Fruit fly (Drosophila melanogaster) whole organism, pupa: ENCODE results near the gene mRpL48.

ENCODE experiments used
- CG13204 ChIP-seq: fragments of 200-800 bp; sonication (Bioruptor generic); optimal IDR thresholded peaks from 2 replicates; lab custom pipeline; 2018; ENCODE audit warnings: missing biosample characterization, mild to moderate bottlenecking, missing genetic modification characterization, moderate library complexity
- CG17806 ChIP-seq: fragments of 200-800 bp; sonication (Bioruptor generic); optimal IDR thresholded peaks from 2 replicates; lab custom pipeline; 2018; ENCODE audit warnings: missing biosample characterization, mild to moderate bottlenecking, missing genetic modification characterization, moderate library complexity
- CG4496 ChIP-seq: fragments of 200-800 bp; sonication (Bioruptor generic); IDR thresholded peaks from 3 replicates; pipeline ENCODE4 v1.3.6; 2022; ENCODE audit warnings: missing biosample characterization, missing genetic modification characterization
- CG8301 ChIP-seq: fragments of 200-800 bp; sonication (Bioruptor generic); optimal IDR thresholded peaks from 2 replicates; lab custom pipeline; 2018; ENCODE audit warnings: missing biosample characterization, mild to moderate bottlenecking, missing genetic modification characterization
- D1 ChIP-seq: fragments of 200-800 bp; sonication (Bioruptor generic); optimal IDR thresholded peaks from 2 replicates; lab custom pipeline; 2018; ENCODE audit warnings: missing biosample characterization, mild to moderate bottlenecking, missing genetic modification characterization, moderate library complexity
- fd96Ca ChIP-seq: fragments of 200-800 bp; sonication (Bioruptor generic); IDR thresholded peaks from 3 replicates; pipeline ENCODE4 v1.3.6; 2022; ENCODE audit warnings: missing biosample characterization, missing genetic modification characterization
- rn ChIP-seq: fragments of 200-800 bp; sonication (Bioruptor generic); IDR thresholded peaks from 2 replicates; pipeline ENCODE4 v1.3.6; 2022; ENCODE audit warnings: missing biosample characterization, missing genetic modification characterization

dm6 chr2L:1710224-1710623 lies at the start of gene mRpL48, which contains the start of gene CG17660:
- no peak for TF ChIP-seq CG17806 (tag; lab: Kevin White, UChicago)
- TF ChIP-seq CG13204 (GFP tag; lab: Kevin White, UChicago), result no peak
- no peak for TF ChIP-seq fd96Ca (GFP tag; lab: Robert Waterston, UW)
- TF ChIP-seq D1, result no peak
- no peak for TF ChIP-seq rn (GFP tag; lab: Robert Waterston, UW)
- no peak for TF ChIP-seq CG8301 (tag; lab: Kevin White, UChicago)
- TF ChIP-seq CG4496 (GFP tag; lab: Robert Waterston, UW), result no peak
